Worm (Caenorhabditis elegans) whole organism, L2 larva: ENCODE measurements around the gene srg-24.

Source experiments
- alr-1 ChIP-seq: fragments of 150-350 bp; optimal IDR thresholded peaks from 2 replicates; lab custom pipeline; 2014; ENCODE audit warnings: missing biosample characterization, missing genetic modification characterization
- blmp-1 ChIP-seq: sonication (generic microtip); optimal IDR thresholded peaks from 2 replicates; lab custom pipeline; 2017; ENCODE audit warnings: missing genetic modification characterization, mild to moderate bottlenecking, missing compliant biosample characterization, antibody characterized with exemption, moderate library complexity; ENCODE audit not compliant: insufficient read depth
- lin-13 ChIP-seq: fragments of 150-350 bp; optimal IDR thresholded peaks from 2 replicates; lab custom pipeline; 2014; ENCODE audit warnings: missing biosample characterization, missing genetic modification reagents, missing genetic modification characterization
- lin-39 ChIP-seq: fragments of 150-350 bp; optimal IDR thresholded peaks from 2 replicates; lab custom pipeline; 2014; ENCODE audit warnings: missing biosample characterization, missing genetic modification reagents, missing genetic modification characterization
- mab-5 ChIP-seq: fragments of 150-350 bp; optimal IDR thresholded peaks from 2 replicates; lab custom pipeline; 2014; ENCODE audit warnings: missing biosample characterization, missing genetic modification characterization
- nhr-10 ChIP-seq: sonication (generic microtip); optimal IDR thresholded peaks from 2 replicates; lab custom pipeline; 2017; ENCODE audit warnings: missing biosample characterization, missing genetic modification characterization
- nhr-21 ChIP-seq: fragments of 150-350 bp; optimal IDR thresholded peaks from 2 replicates; lab custom pipeline; 2014; ENCODE audit warnings: missing biosample characterization, missing genetic modification characterization
- nhr-237 ChIP-seq: fragments of 150-350 bp; optimal IDR thresholded peaks from 2 replicates; lab custom pipeline; 2014; ENCODE audit warnings: missing biosample characterization, missing genetic modification characterization
- nhr-6 ChIP-seq: fragments of 150-350 bp; optimal IDR thresholded peaks from 2 replicates; lab custom pipeline; 2014; ENCODE audit warnings: missing biosample characterization, missing genetic modification characterization
- skn-1 ChIP-seq: sonication (generic microtip); optimal IDR thresholded peaks from 2 replicates; lab custom pipeline; 2017; ENCODE audit warnings: missing biosample characterization, missing genetic modification characterization
- snpc-4 ChIP-seq: fragments of 150-350 bp; optimal IDR thresholded peaks from 2 replicates; lab custom pipeline; 2014; ENCODE audit warnings: missing biosample characterization, missing genetic modification characterization
- unc-39 ChIP-seq: fragments of 150-350 bp; optimal IDR thresholded peaks from 2 replicates; lab custom pipeline; 2014; ENCODE audit warnings: missing biosample characterization, missing genetic modification characterization
- ztf-1 ChIP-seq: fragments of 200-800 bp; sonication (Bioruptor generic); conservative IDR thresholded peaks from 2 replicates; pipeline ENCODE4 v1.3.6; 2022; ENCODE audit warnings: missing genetic modification characterization, missing compliant biosample characterization
- ztf-11 ChIP-seq: sonication (generic microtip); optimal IDR thresholded peaks from 2 replicates; lab custom pipeline; 2017; ENCODE audit warnings: missing biosample characterization, missing genetic modification characterization

ce11 chrII:3111147-3111546 is 10.7 kb upstream of the srg-24 start, which contains the start of gene Y25C1A.13:
- TF ChIP-seq ztf-11 (no peak), nhr-6 (tag; lab: Kevin White, UChicago) (no peak), nhr-237 (no peak), nhr-21 (tag; lab: Kevin White, UChicago) (no peak), ztf-1 (GFP tag; lab: Robert Waterston, UW) (no peak), skn-1 (no peak), lin-13 (GFP tag; lab: Kevin White, UChicago) (no peak), nhr-10 (tag; lab: Kevin White, UChicago) (no peak), lin-39 (tag; lab: Kevin White, UChicago) (no peak), unc-39 (tag; lab: Kevin White, UChicago) (no peak), alr-1 (tag; lab: Kevin White, UChicago) (no peak), snpc-4 (no peak), blmp-1 (no peak), mab-5 (tag; lab: Kevin White, UChicago) (no peak)
